Worm (Caenorhabditis elegans) whole organism, L4/young adult: ENCODE results near the gene tsp-2.

Experiments
- W03F9.2 ChIP-seq: fragments of 150-350 bp; optimal IDR thresholded peaks from 2 replicates; lab custom pipeline; 2014; ENCODE audit warnings: missing biosample characterization, missing genetic modification characterization
- dao-5 ChIP-seq: sonication (generic microtip); optimal IDR thresholded peaks from 2 replicates; lab custom pipeline; 2016; ENCODE audit warnings: missing genotype, missing genetic modification characterization, moderate library complexity, missing compliant biosample characterization
- him-1 ChIP-seq: sonication (generic microtip); optimal IDR thresholded peaks from 2 replicates; lab custom pipeline; 2016; ENCODE audit warnings: missing genotype, missing genetic modification reagents, missing genetic modification characterization, missing compliant biosample characterization

- TF ChIP-seq W03F9.2 (no peak), him-1 (tag; lab: Kevin White, UChicago) (no peak), dao-5 (tag; lab: Kevin White, UChicago) (no peak)
Observed at ce11 chrIII:8237827-8238226, at the start of gene tsp-2.
